Worm (Caenorhabditis elegans): ENCODE results near the gene wrn-1.
A peak's percentile ranks its signal among the peaks of the same experiment; 100 is the strongest.

wrn-1 gene

ce11 chrII:6597507-6597906 is 42.7 kb downstream of the wrn-1 start (continued):
- no peak for TF ChIP-seq Y95B8A.8 (GFP tag; IDR thresholded peaks at IDR 0.05)
- peak; percentile 83 for TF ChIP-seq F33H1.4 (GFP tag; IDR thresholded peaks at IDR 0.05)
- no peak for TF ChIP-seq mcd-1 (GFP tag; IDR thresholded peaks at IDR 0.05)
- no peak for TF ChIP-seq B0261.1 (tag; optimal IDR thresholded peaks at IDR 0.05)
- no peak for TF ChIP-seq hrde-1 (tag; optimal IDR thresholded peaks at IDR 0.05; ENCODE audit: borderline replicate concordance)
- 0 out of 2 replicates have a peak, but pooled peaks have one; percentile 29 for TF ChIP-seq D2030.7 (GFP tag; IDR thresholded peaks at IDR 0.05)
- no peak for TF ChIP-seq B0035.1 (tag; optimal IDR thresholded peaks at IDR 0.05)
- TF ChIP-seq dox-1 (GFP tag; IDR thresholded peaks at IDR 0.05) = no peak

ce11 chrII:6598050-6598449 is 43.3 kb downstream of the wrn-1 start, which contains the start of gene dnj-8:
Gene dnj-8, minus strand, starts transcription at chrII:6598080.
- TF ChIP-seq fkh-3 (tag; optimal IDR thresholded peaks at IDR 0.05) = no peak
- TF ChIP-seq B0336.3 (GFP tag; IDR thresholded peaks at IDR 0.05) = no peak
- TF ChIP-seq hlh-12 (tag; optimal IDR thresholded peaks at IDR 0.05) = no peak
- no peak for TF ChIP-seq cebp-2 (GFP tag; IDR thresholded peaks at IDR 0.05)
- TF ChIP-seq snpc-1.3 (tag; optimal IDR thresholded peaks at IDR 0.05; ENCODE audit: insufficient read depth) = no peak
- TF ChIP-seq gei-17 (GFP tag; optimal IDR thresholded peaks at IDR 0.05) = no peak
- no peak for TF ChIP-seq bed-1 (GFP tag; IDR thresholded peaks at IDR 0.05)
- no peak for TF ChIP-seq hlh-26 (GFP tag; conservative IDR thresholded peaks at IDR 0.05)
- no peak for TF ChIP-seq zfh-2 (GFP tag; conservative IDR thresholded peaks at IDR 0.05)

DNA sequence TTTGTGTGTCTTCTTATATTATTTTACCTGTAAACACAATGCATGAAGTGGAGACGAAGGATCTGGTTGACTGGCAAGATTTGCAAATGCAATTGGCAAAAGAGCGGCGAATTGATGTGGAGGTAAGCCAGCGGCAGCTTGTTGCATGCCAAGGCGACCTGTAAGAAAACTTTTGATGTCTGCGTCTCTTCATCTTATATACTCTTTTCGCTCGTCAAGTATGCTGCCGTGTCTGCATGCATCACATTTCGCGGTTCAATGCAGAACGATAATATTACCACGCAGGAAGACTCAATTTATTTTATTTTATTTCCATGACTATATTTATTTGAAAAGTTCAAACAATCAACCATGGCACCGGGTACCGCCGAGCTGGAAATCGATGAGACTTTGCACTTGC is 46.2 kb downstream of the wrn-1 start, which contains the start of gene vps-33.2:
TSS of gene vps-33.2 (plus strand) at position 244 of the 400 bp plus-strand sequence.
- TF ChIP-seq ZK185.1 (tag; optimal IDR thresholded peaks at IDR 0.05; ENCODE audit: poor library complexity, severe bottlenecking) (peak; percentile 34), dox-1 (GFP tag; IDR thresholded peaks at IDR 0.05) (peak; percentile 38; the same call in 1 of the 2 replicates), chd-7 (tag; optimal IDR thresholded peaks at IDR 0.05) (no peak), nfyb-1 (GFP tag; IDR thresholded peaks at IDR 0.05) (no peak), F57A8.1 (GFP tag; optimal IDR thresholded peaks at IDR 0.05) (no peak), mcd-1 (GFP tag; IDR thresholded peaks at IDR 0.05) (peak; percentile 47; the same call in 1 of the 2 replicates), F33H1.4 (GFP tag; IDR thresholded peaks at IDR 0.05) (peak; percentile 51; the same call in 1 of the 2 replicates), lsl-1 (GFP tag; optimal IDR thresholded peaks at IDR 0.05) (peak; percentile 50), snpc-4 (GFP tag; optimal IDR thresholded peaks at IDR 0.05) (no peak), snpc-4 (tag; optimal IDR thresholded peaks at IDR 0.05) (peak in 1 of 4 experiments; percentile 4), lin-40 (tag; optimal IDR thresholded peaks at IDR 0.05) (peak; percentile 3), atf-7 (tag; optimal IDR thresholded peaks at IDR 0.05) (no peak), hmg-20 (GFP tag; IDR thresholded peaks at IDR 0.05) (no peak), attf-3 (GFP tag; conservative IDR thresholded peaks at IDR 0.05) (0 out of 2 replicates have a peak, but pooled peaks have one; percentile 33), cebp-1 (GFP tag; IDR thresholded peaks at IDR 0.05) (no peak), cebp-1 (tag; optimal IDR thresholded peaks at IDR 0.05) (peak; percentile 41), pbrm-1 (GFP tag; IDR thresholded peaks at IDR 0.05) (0 out of 2 replicates have a peak, but pooled peaks have one; percentile 16), lin-54 (GFP tag; optimal IDR thresholded peaks at IDR 0.05) (peak; percentile 3), hmg-1.2 (GFP tag; IDR thresholded peaks at IDR 0.05) (peak; percentile 99), madf-6 (GFP tag; IDR thresholded peaks at IDR 0.05) (peak; percentile 64), lin-35 (GFP tag; optimal IDR thresholded peaks at IDR 0.05) (no peak), tbp1 (GFP tag; optimal IDR thresholded peaks at IDR 0.05) (peak; percentile 27)

Measured in whole organism, young adult.